Worm (Caenorhabditis elegans) whole organism, L3 larva: ENCODE data around the gene F56F11.4.

Source experiments
- R02D3.7 ChIP-seq: fragments of 150-350 bp; optimal IDR thresholded peaks from 2 replicates; lab custom pipeline; 2014; ENCODE audit warnings: missing biosample characterization, missing genetic modification characterization
- ZK546.5 ChIP-seq: sonication (generic microtip); optimal IDR thresholded peaks from 2 replicates; lab custom pipeline; 2017; ENCODE audit warnings: missing biosample characterization, missing genetic modification characterization
- aly-2 ChIP-seq: fragments of 150-350 bp; optimal IDR thresholded peaks from 2 replicates; lab custom pipeline; 2014; ENCODE audit warnings: missing biosample characterization, missing genetic modification characterization
- ama-1 ChIP-seq: fragments of 150-350 bp; optimal IDR thresholded peaks from 2 replicates; lab custom pipeline; 2018
- nhr-11 ChIP-seq: fragments of 150-350 bp; optimal IDR thresholded peaks from 2 replicates; lab custom pipeline; 2014; ENCODE audit warnings: missing biosample characterization, missing genetic modification characterization
- nhr-237 ChIP-seq: fragments of 150-350 bp; optimal IDR thresholded peaks from 2 replicates; lab custom pipeline; 2014; ENCODE audit warnings: missing biosample characterization, missing genetic modification characterization
- nhr-43 ChIP-seq: sonication (generic microtip); optimal IDR thresholded peaks from 2 replicates; lab custom pipeline; 2016; ENCODE audit warnings: mild to moderate bottlenecking, missing genetic modification characterization, missing compliant biosample characterization; ENCODE audit not compliant: poor library complexity, severe bottlenecking
- nhr-76 ChIP-seq: fragments of 150-350 bp; sonication (generic microtip); optimal IDR thresholded peaks from 5 replicates; lab custom pipeline; 2014; ENCODE audit warnings: missing biosample characterization, missing genetic modification characterization
- tbx-2 ChIP-seq: sonication (generic microtip); optimal IDR thresholded peaks from 2 replicates; lab custom pipeline; 2016; ENCODE audit warnings: mild to moderate bottlenecking, missing genetic modification characterization, missing compliant biosample characterization
- ztf-11 ChIP-seq: fragments of 150-350 bp; optimal IDR thresholded peaks from 2 replicates; lab custom pipeline; 2014; ENCODE audit warnings: missing biosample characterization, missing genetic modification characterization
- ztf-4 ChIP-seq: fragments of 150-350 bp; optimal IDR thresholded peaks from 2 replicates; lab custom pipeline; 2014; ENCODE audit warnings: missing biosample characterization, missing genetic modification characterization

DNA sequence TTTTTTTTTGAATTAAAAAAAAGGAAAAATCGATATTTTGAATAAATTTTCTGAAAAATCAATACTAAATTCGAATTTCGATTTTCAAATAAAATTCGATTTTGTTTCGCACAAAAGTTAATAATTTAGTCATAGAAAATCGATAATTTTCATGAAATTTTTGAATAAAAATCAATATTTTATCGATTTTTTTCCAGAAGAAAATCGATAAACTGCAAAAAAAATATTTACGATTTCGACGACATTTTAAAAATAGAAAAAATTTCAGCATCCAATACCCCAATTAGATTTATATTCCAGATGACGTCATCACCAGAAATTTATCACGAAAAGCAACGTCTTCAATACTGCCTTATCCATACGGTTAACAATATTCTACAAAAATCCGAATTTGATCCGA lies 19.7 kb upstream of the F56F11.4 start, which contains the start of gene josd-1:
- TF ChIP-seq ama-1 (no peak), ztf-11 (tag; lab: Kevin White, UChicago) (no peak), ZK546.5 (tag; lab: Kevin White, UChicago) (no peak), nhr-11 (no peak), nhr-76 (tag; lab: Kevin White, UChicago) (no peak), R02D3.7 (tag; lab: Kevin White, UChicago) (no peak), tbx-2 (no peak), nhr-237 (no peak), nhr-43 (tag; lab: Kevin White, UChicago) (no peak), ztf-4 (tag; lab: Kevin White, UChicago) (no peak), aly-2 (tag; lab: Kevin White, UChicago) (no peak)
